Fruit fly (Drosophila melanogaster) whole organism: ENCODE data around the gene CG16974.
A peak's percentile ranks its signal among the peaks of the same experiment; 100 is the strongest.

ENCODE experiments used
- CG8478 ChIP-seq: fragments of >200 bp; optimal IDR thresholded peaks from 2 replicates; lab custom pipeline; 2018; ENCODE audit warnings: inconsistent platforms
- Dll ChIP-seq: fragments of >200 bp; optimal IDR thresholded peaks from 2 replicates; lab custom pipeline; 2017
- EcR ChIP-seq, 2 experiments: fragments of >200 bp; optimal IDR thresholded peaks; 2 replicates each; lab custom pipeline; 2017; ENCODE audit warnings: missing biosample characterization in 2 of 2, missing genetic modification characterization in 2 of 2, missing genetic modification reagents in 2 of 2
- pan ChIP-seq: fragments of >200 bp; optimal IDR thresholded peaks from 2 replicates; lab custom pipeline; 2017
- psq ChIP-seq: fragments of >200 bp; optimal IDR thresholded peaks from 2 replicates; lab custom pipeline; 2017
- usp ChIP-seq: fragments of >200 bp; optimal IDR thresholded peaks from 2 replicates; lab custom pipeline; 2017; ENCODE audit warnings: missing biosample characterization, missing genetic modification characterization, mixed read lengths

The CG16974 gene

dm6 chr2L:13183150-13183549, 8.6 kb downstream of the CG16974 start, which contains the start of gene Rsph1:
TSS of gene Rsph1 (plus strand) at chr2L:13183450.
- TF ChIP-seq EcR (GFP tag; optimal IDR thresholded peaks at IDR 0.05; lab: Kevin White, UChicago), result no peak
- no peak for TF ChIP-seq Dll
- no peak for TF ChIP-seq pan (lab: Kevin White, UChicago)
- TF ChIP-seq usp (GFP tag; lab: Kevin White, UChicago), result no peak
- no peak for TF ChIP-seq CG8478 (lab: Kevin White, UChicago)
- TF ChIP-seq psq (lab: Kevin White, UChicago), result no peak

dm6 chr2L:13182415-13182814, 9.4 kb downstream of the CG16974 start, which contains the start of gene Mgat3:
TSS of gene Mgat3 (minus strand) at chr2L:13182596.
- no peak for TF ChIP-seq usp (GFP tag; lab: Kevin White, UChicago)

DNA sequence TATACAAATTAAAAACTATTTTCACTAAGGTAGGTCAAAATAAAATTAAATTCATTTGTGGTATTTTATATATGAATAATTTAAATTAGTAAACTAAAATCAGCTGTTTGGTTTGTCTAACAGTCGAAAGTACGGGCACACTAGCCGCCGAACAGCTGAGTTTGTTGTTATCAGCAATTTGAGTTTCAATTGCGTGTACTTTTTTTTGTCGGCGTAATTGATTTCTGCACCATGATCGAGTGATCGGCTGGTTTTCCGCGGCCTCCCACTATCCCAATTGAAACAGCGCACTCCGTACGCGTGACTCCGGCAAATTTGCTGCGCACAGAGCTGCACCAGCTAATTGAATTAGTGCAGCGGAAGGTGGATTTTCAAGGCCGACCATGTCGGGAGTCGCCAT, 12.7 kb downstream of the CG16974 start, which contains the start of gene Alg7:
TSS of gene Alg7 (plus strand) at position 153 of the 400 bp plus-strand sequence.
- no peak for TF ChIP-seq Dll
- no peak for TF ChIP-seq psq (lab: Kevin White, UChicago)
- no peak for TF ChIP-seq usp (GFP tag; lab: Kevin White, UChicago)
- TF ChIP-seq CG8478 (lab: Kevin White, UChicago), result no peak
- no peak for TF ChIP-seq pan (lab: Kevin White, UChicago)
- no peak for TF ChIP-seq EcR (GFP tag; optimal IDR thresholded peaks at IDR 0.05; lab: Kevin White, UChicago)

dm6 chr2L:13176701-13177249, 15.0 kb downstream of the CG16974 start, which contains the start of the genes Sfmbt and CG5439:
TSS of gene Sfmbt (minus strand) at chr2L:13176785.
TSS of gene CG5439 (plus strand) at chr2L:13177150.
- TF ChIP-seq EcR (GFP tag; optimal IDR thresholded peaks at IDR 0.05; lab: Kevin White, UChicago), result no peak
- TF ChIP-seq usp (GFP tag; lab: Kevin White, UChicago), result no peak
- TF ChIP-seq CG8478 (lab: Kevin White, UChicago), result no peak
- TF ChIP-seq psq (lab: Kevin White, UChicago), result no peak
- no peak for TF ChIP-seq Dll

dm6 chr2L:13176123-13176522, 15.7 kb downstream of the CG16974 start, which contains the start of gene CG43925:
TSS of gene CG43925 (plus strand) at chr2L:13176423.
- TF ChIP-seq CG8478 (lab: Kevin White, UChicago) (no peak), pan (lab: Kevin White, UChicago) (no peak), usp (GFP tag; lab: Kevin White, UChicago) (no peak), Dll (no peak), EcR (GFP tag; optimal IDR thresholded peaks at IDR 0.05; lab: Kevin White, UChicago) (no peak)

dm6 chr2L:13165802-13166347, 25.9 kb downstream of the CG16974 start, which contains the start of gene DnaJ-H:
TSS of gene DnaJ-H (minus strand) at chr2L:13166072.
- TF ChIP-seq Dll (no peak), psq (lab: Kevin White, UChicago) (peak; percentile 30)

DNA sequence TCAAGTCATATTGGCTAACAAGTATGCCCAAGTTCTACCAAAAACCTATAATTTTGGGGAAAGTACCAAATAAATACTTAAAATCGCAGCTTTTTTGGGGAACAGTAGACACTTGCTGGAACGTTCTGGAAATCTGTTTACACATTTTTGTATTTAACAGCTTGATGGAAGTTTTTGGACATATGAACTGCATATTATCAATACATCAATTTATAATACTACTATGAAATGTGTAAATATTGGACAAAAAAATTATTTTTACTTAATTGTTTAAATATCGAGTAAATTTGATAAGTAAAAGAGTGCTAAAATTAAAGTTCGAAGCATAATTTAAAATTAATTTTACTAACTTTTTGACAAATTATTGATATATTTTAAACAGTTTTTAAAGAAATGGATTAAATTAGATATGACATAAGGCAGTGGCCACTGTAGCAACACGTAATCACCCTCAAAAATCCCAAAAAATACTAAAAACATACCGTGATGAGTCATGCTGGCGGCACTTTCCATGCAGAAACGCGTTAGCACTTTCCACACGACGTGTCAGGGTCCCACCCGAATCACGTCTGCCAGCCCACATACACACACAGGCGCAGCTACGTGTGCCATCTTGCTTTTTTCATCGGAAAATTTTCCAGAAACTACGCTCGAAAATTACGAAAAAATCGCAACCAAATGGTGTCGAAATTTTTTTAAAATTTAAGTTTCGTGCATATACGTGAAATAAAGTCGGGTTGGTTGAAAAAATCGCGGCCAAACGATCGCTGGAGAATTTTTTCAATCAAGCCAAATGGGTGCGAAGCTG, 26.6 kb downstream of the CG16974 start, which contains the start of gene Sirt1:
TSS of gene Sirt1 (plus strand) at position 571 of the 808 bp plus-strand sequence.
- TF ChIP-seq CG8478 (lab: Kevin White, UChicago) (no peak), pan (lab: Kevin White, UChicago) (no peak), usp (GFP tag; lab: Kevin White, UChicago) (no peak), EcR (GFP tag; optimal IDR thresholded peaks at IDR 0.05; lab: Kevin White, UChicago) (no peak), Dll (no peak), psq (lab: Kevin White, UChicago) (no peak)

dm6 chr2L:13160227-13160626, 31.6 kb downstream of the CG16974 start, which contains the start of gene kmg:
TSS of gene kmg (plus strand) at chr2L:13160527.
- TF ChIP-seq CG8478 (lab: Kevin White, UChicago) (no peak), pan (lab: Kevin White, UChicago) (no peak), Dll (no peak), psq (lab: Kevin White, UChicago) (no peak), EcR (GFP tag; optimal IDR thresholded peaks at IDR 0.05; lab: Kevin White, UChicago) (no peak), usp (GFP tag; lab: Kevin White, UChicago) (no peak)

- no peak for TF ChIP-seq Dll
- TF ChIP-seq usp (GFP tag; lab: Kevin White, UChicago), result no peak
- no peak for TF ChIP-seq EcR (GFP tag; optimal IDR thresholded peaks at IDR 0.05; lab: Kevin White, UChicago)
- TF ChIP-seq pan (lab: Kevin White, UChicago), result no peak
- no peak for TF ChIP-seq psq (lab: Kevin White, UChicago)
- TF ChIP-seq CG8478 (lab: Kevin White, UChicago), result no peak
Observed at dm6 chr2L:13158510-13158909, 33.3 kb downstream of the CG16974 start, which contains the start of gene Pk34A. TSS of gene Pk34A (plus strand) at chr2L:13158810.

dm6 chr2L:13157903-13158302, 33.9 kb downstream of the CG16974 start:
- no peak for TF ChIP-seq pan (lab: Kevin White, UChicago)
- no peak for TF ChIP-seq Dll
- TF ChIP-seq EcR (GFP tag; optimal IDR thresholded peaks at IDR 0.05; lab: Kevin White, UChicago), result no peak
- TF ChIP-seq CG8478 (lab: Kevin White, UChicago), result no peak
- no peak for TF ChIP-seq psq (lab: Kevin White, UChicago)
- no peak for TF ChIP-seq usp (GFP tag; lab: Kevin White, UChicago)

- TF ChIP-seq Dll (no peak), psq (lab: Kevin White, UChicago) (no peak), pan (lab: Kevin White, UChicago) (no peak), usp (GFP tag; lab: Kevin White, UChicago) (no peak), CG8478 (lab: Kevin White, UChicago) (no peak), EcR (GFP tag; optimal IDR thresholded peaks at IDR 0.05; lab: Kevin White, UChicago) (no peak)
Observed at dm6 chr2L:13156349-13156748, 35.4 kb downstream of the CG16974 start.
